Fruit fly (Drosophila melanogaster) whole organism, embryonic: ENCODE measurements around the gene CG13670.
A peak's percentile ranks its signal among the peaks of the same experiment; 100 is the strongest.

Experiments
- Ada2b ChIP-seq: fragments of 200-800 bp; sonication (Bioruptor generic); IDR thresholded peaks from 2 replicates; pipeline ENCODE4 v1.3.6; 2022; ENCODE audit warnings: missing biosample characterization, missing genetic modification characterization
- Asciz ChIP-seq: fragments of 200-800 bp; sonication (Bioruptor generic); optimal IDR thresholded peaks from 2 replicates; lab custom pipeline; 2017; ENCODE audit warnings: missing biosample characterization, mild to moderate bottlenecking, missing genetic modification characterization, missing genetic modification reagents
- B-H1 ChIP-seq: fragments of 200-800 bp; sonication (Bioruptor generic); IDR thresholded peaks from 3 replicates; pipeline ENCODE4 v1.3.6; 2022; ENCODE audit warnings: missing biosample characterization, missing genetic modification characterization
- CG10274 ChIP-seq: fragments of 200-800 bp; sonication (Bioruptor generic); optimal IDR thresholded peaks from 3 replicates; lab custom pipeline; 2017; ENCODE audit warnings: missing biosample characterization, mild to moderate bottlenecking, missing genetic modification characterization
- CG10366 ChIP-seq: fragments of 200-800 bp; sonication (Bioruptor generic); IDR thresholded peaks from 2 replicates; pipeline ENCODE4 v1.3.6; 2022; ENCODE audit warnings: missing biosample characterization, missing genetic modification characterization
- CG10565 ChIP-seq: fragments of 200-800 bp; sonication (Bioruptor generic); optimal IDR thresholded peaks from 3 replicates; lab custom pipeline; 2016; ENCODE audit warnings: missing biosample characterization, mild to moderate bottlenecking, missing genetic modification characterization
- CG11560 ChIP-seq: fragments of 200-800 bp; sonication (Bioruptor generic); IDR thresholded peaks from 3 replicates; pipeline ENCODE4 v1.3.6; 2022; ENCODE audit warnings: missing biosample characterization, missing genetic modification characterization
- CG12769 ChIP-seq: fragments of 200-800 bp; sonication (Bioruptor generic); optimal IDR thresholded peaks from 2 replicates; lab custom pipeline; 2019; ENCODE audit warnings: missing biosample characterization, mild to moderate bottlenecking, missing genetic modification characterization, moderate library complexity
- CG15479 ChIP-seq: fragments of 200-800 bp; sonication (Bioruptor generic); optimal IDR thresholded peaks from 3 replicates; lab custom pipeline; 2019; ENCODE audit warnings: missing biosample characterization, mild to moderate bottlenecking, missing genetic modification characterization, moderate library complexity
- CG15601 ChIP-seq: fragments of 200-800 bp; sonication (Bioruptor generic); optimal IDR thresholded peaks from 3 replicates; lab custom pipeline; 2019; ENCODE audit warnings: missing biosample characterization, mild to moderate bottlenecking, missing genetic modification characterization, moderate library complexity
- CG1647 ChIP-seq: fragments of 200-800 bp; sonication (Bioruptor generic); optimal IDR thresholded peaks from 3 replicates; lab custom pipeline; 2016; ENCODE audit warnings: missing biosample characterization, missing genetic modification characterization
- CG16779 ChIP-seq: fragments of 200-800 bp; sonication (Bioruptor generic); IDR thresholded peaks from 2 replicates; pipeline ENCODE4 v1.3.6; 2022; ENCODE audit warnings: missing biosample characterization, missing genetic modification characterization
- CG17802 ChIP-seq: fragments of 200-800 bp; sonication (Bioruptor generic); optimal IDR thresholded peaks from 2 replicates; lab custom pipeline; 2018; ENCODE audit warnings: missing biosample characterization, mild to moderate bottlenecking, missing genetic modification characterization, moderate library complexity
- CG2712 ChIP-seq: fragments of 200-800 bp; optimal IDR thresholded peaks from 3 replicates; lab custom pipeline; 2019; ENCODE audit warnings: missing biosample characterization, mild to moderate bottlenecking, missing genetic modification characterization, moderate library complexity
- CG4424 ChIP-seq: fragments of 200-800 bp; sonication (Bioruptor generic); optimal IDR thresholded peaks from 3 replicates; lab custom pipeline; 2016; ENCODE audit warnings: missing biosample characterization, missing genetic modification characterization
- CG5953 ChIP-seq: fragments of 200-800 bp; sonication (Bioruptor generic); IDR thresholded peaks from 2 replicates; pipeline ENCODE4 v1.3.6; 2022; ENCODE audit warnings: missing biosample characterization, missing genetic modification characterization
- CG6254 ChIP-seq: fragments of 200-800 bp; sonication (Bioruptor generic); optimal IDR thresholded peaks from 3 replicates; lab custom pipeline; 2017; ENCODE audit warnings: mild to moderate bottlenecking, missing biosample characterization, missing genetic modification reagents, missing genetic modification characterization
- CG6272 ChIP-seq: fragments of 200-800 bp; sonication (Bioruptor generic); IDR thresholded peaks from 2 replicates; pipeline ENCODE4 v1.3.6; 2022; ENCODE audit warnings: missing biosample characterization, missing genetic modification characterization
- CG6854 ChIP-seq: fragments of 200-800 bp; sonication (Bioruptor generic); optimal IDR thresholded peaks from 3 replicates; lab custom pipeline; 2017; ENCODE audit warnings: missing biosample characterization, mild to moderate bottlenecking, missing genetic modification characterization
- CG7271 ChIP-seq: fragments of 200-800 bp; sonication (Bioruptor generic); optimal IDR thresholded peaks from 2 replicates; lab custom pipeline; 2018; ENCODE audit warnings: missing biosample characterization, mild to moderate bottlenecking, missing genetic modification characterization, moderate library complexity
- CG7357 ChIP-seq: fragments of 200-800 bp; sonication (Bioruptor generic); IDR thresholded peaks from 3 replicates; pipeline ENCODE4 v1.3.6; 2022; ENCODE audit warnings: missing biosample characterization, missing genetic modification characterization
- CG8359 ChIP-seq: fragments of 200-800 bp; sonication (Bioruptor generic); optimal IDR thresholded peaks from 2 replicates; lab custom pipeline; 2017; ENCODE audit warnings: missing biosample characterization, mild to moderate bottlenecking, missing genetic modification characterization, borderline replicate concordance
- CG8924 ChIP-seq: fragments of 200-800 bp; optimal IDR thresholded peaks from 3 replicates; lab custom pipeline; 2019; ENCODE audit warnings: missing biosample characterization, mild to moderate bottlenecking, missing genetic modification characterization, moderate library complexity
- CG8944 ChIP-seq: fragments of 200-800 bp; sonication (Bioruptor generic); optimal IDR thresholded peaks from 3 replicates; lab custom pipeline; 2016; ENCODE audit warnings: missing biosample characterization, missing genetic modification characterization
- Ets65A ChIP-seq: fragments of 200-800 bp; sonication (Bioruptor generic); peaks from one replicate; lab custom pipeline; 2016; ENCODE audit warnings: missing biosample characterization, missing genetic modification characterization
- Fer3 ChIP-seq: fragments of 200-800 bp; sonication (Bioruptor generic); optimal IDR thresholded peaks from 2 replicates; lab custom pipeline; 2018; ENCODE audit warnings: missing biosample characterization, mild to moderate bottlenecking, missing genetic modification characterization, moderate library complexity
- H2.0 ChIP-seq: fragments of 200-800 bp; sonication (Bioruptor generic); IDR thresholded peaks from 2 replicates; pipeline ENCODE4 v1.3.6; 2022; ENCODE audit warnings: missing biosample characterization, missing genetic modification characterization
- HLHmδ ChIP-seq: fragments of 200-800 bp; sonication (Bioruptor generic); optimal IDR thresholded peaks from 2 replicates; lab custom pipeline; 2018; ENCODE audit warnings: missing biosample characterization, mild to moderate bottlenecking, missing genetic modification characterization, moderate library complexity
- Hey ChIP-seq: fragments of 200-800 bp; sonication (Bioruptor generic); optimal IDR thresholded peaks from 3 replicates; lab custom pipeline; 2018; ENCODE audit warnings: missing biosample characterization, mild to moderate bottlenecking, missing genetic modification characterization
- Lhr ChIP-seq: fragments of 200-800 bp; sonication (Bioruptor generic); optimal IDR thresholded peaks from 3 replicates; lab custom pipeline; 2017; ENCODE audit warnings: mild to moderate bottlenecking, missing biosample characterization, missing genetic modification reagents, missing genetic modification characterization
- MESR4 ChIP-seq: fragments of 200-800 bp; sonication (Bioruptor generic); optimal IDR thresholded peaks from 2 replicates; lab custom pipeline; 2018; ENCODE audit warnings: missing biosample characterization, mild to moderate bottlenecking, missing genetic modification characterization, moderate library complexity
- Max ChIP-seq: fragments of 200-800 bp; sonication (Bioruptor generic); optimal IDR thresholded peaks from 2 replicates; lab custom pipeline; 2016; ENCODE audit warnings: missing biosample characterization, mild to moderate bottlenecking, missing genetic modification characterization
- NK7.1 ChIP-seq: fragments of 200-800 bp; sonication (Bioruptor generic); optimal IDR thresholded peaks from 3 replicates; lab custom pipeline; 2016; ENCODE audit warnings: missing biosample characterization, missing genetic modification characterization
- Ravus ChIP-seq: fragments of 200-800 bp; sonication (Bioruptor generic); IDR thresholded peaks from 2 replicates; pipeline ENCODE4 v1.3.6; 2022; ENCODE audit warnings: missing biosample characterization, missing genetic modification characterization
- Sry-β ChIP-seq: fragments of 200-800 bp; sonication (Bioruptor generic); optimal IDR thresholded peaks from 2 replicates; lab custom pipeline; 2018; ENCODE audit warnings: missing biosample characterization, mild to moderate bottlenecking, missing genetic modification characterization, moderate library complexity
- ato ChIP-seq: fragments of 200-800 bp; sonication (Bioruptor generic); IDR thresholded peaks from 2 replicates; pipeline ENCODE4 v1.3.6; 2022; ENCODE audit warnings: missing biosample characterization, missing genetic modification characterization; ENCODE audit not compliant: partially characterized antibody
- bsh ChIP-seq, 2 experiments: fragments of 200-800 bp; sonication (Bioruptor generic); optimal IDR thresholded peaks; 2 replicates each; lab custom pipeline; 2017 to 2018; ENCODE audit warnings: mild to moderate bottlenecking in 2 of 2, missing biosample characterization in 2 of 2, missing genetic modification characterization in 2 of 2, moderate library complexity in 1 of 2
- cwo ChIP-seq: fragments of 200-800 bp; sonication (Bioruptor generic); optimal IDR thresholded peaks from 3 replicates; lab custom pipeline; 2017; ENCODE audit warnings: missing biosample characterization, missing genetic modification characterization, mild to moderate bottlenecking, moderate library complexity, missing genetic modification reagents
- gsb-n ChIP-seq: fragments of 200-800 bp; sonication (Bioruptor generic); optimal IDR thresholded peaks from 3 replicates; lab custom pipeline; 2018; ENCODE audit warnings: missing biosample characterization, mild to moderate bottlenecking, missing genetic modification characterization
- jigr1 ChIP-seq: fragments of 200-800 bp; sonication (Bioruptor generic); IDR thresholded peaks from 3 replicates; pipeline ENCODE4 v1.3.6; 2022; ENCODE audit warnings: missing biosample characterization, missing genetic modification characterization
- nerfin-1 ChIP-seq: fragments of 200-800 bp; sonication (Bioruptor generic); optimal IDR thresholded peaks from 3 replicates; lab custom pipeline; 2019; ENCODE audit warnings: missing biosample characterization, mild to moderate bottlenecking, missing genetic modification characterization, moderate library complexity
- ro ChIP-seq: fragments of 200-800 bp; sonication (Bioruptor generic); IDR thresholded peaks from 2 replicates; pipeline ENCODE4 v1.3.6; 2022; ENCODE audit warnings: missing biosample characterization, missing genetic modification characterization
- slbo ChIP-seq: fragments of 200-800 bp; sonication (Bioruptor generic); IDR thresholded peaks from 2 replicates; pipeline ENCODE4 v1.3.6; 2022; ENCODE audit warnings: missing biosample characterization, missing genetic modification characterization
- tgo ChIP-seq: fragments of 200-800 bp; sonication (Bioruptor generic); IDR thresholded peaks from 3 replicates; pipeline ENCODE4 v1.3.6; 2022; ENCODE audit warnings: missing biosample characterization, missing genetic modification characterization
- ttk ChIP-seq: fragments of 200-800 bp; sonication (Bioruptor generic); IDR thresholded peaks from 2 replicates; pipeline ENCODE4 v2.1.2; 2022; ENCODE audit warnings: missing biosample characterization, missing genetic modification characterization
- unc-4 ChIP-seq: fragments of 200-800 bp; sonication (Bioruptor generic); IDR thresholded peaks from 2 replicates; pipeline ENCODE4 v1.3.6; 2022; ENCODE audit warnings: missing biosample characterization, missing genetic modification characterization; ENCODE audit not compliant: partially characterized antibody
- vnd ChIP-seq: fragments of 200-800 bp; sonication (Bioruptor generic); IDR thresholded peaks from 3 replicates; pipeline ENCODE4 v1.3.6; 2022; ENCODE audit warnings: missing biosample characterization, missing genetic modification characterization; ENCODE audit not compliant: partially characterized antibody
- wek ChIP-seq: fragments of 200-800 bp; sonication (Bioruptor generic); optimal IDR thresholded peaks from 3 replicates; lab custom pipeline; 2018; ENCODE audit warnings: missing biosample characterization, mild to moderate bottlenecking, missing genetic modification characterization, moderate library complexity

CG13670 gene

dm6 chr3L:8288396-8288795 lies 32.2 kb upstream of the CG13670 start (continued):
- TF ChIP-seq CG10366 (GFP tag; lab: Robert Waterston, UW) (peak; percentile 27; the same call in 1 of the 2 replicates), CG17802 (tag; lab: Kevin White, UChicago) (no peak), tgo (GFP tag; lab: Robert Waterston, UW) (no peak), B-H1 (GFP tag; lab: Robert Waterston, UW) (no peak), Ada2b (GFP tag; lab: Robert Waterston, UW) (no peak), CG2712 (tag; lab: Kevin White, UChicago) (peak; percentile 10), CG12769 (no peak), CG15601 (tag; lab: Kevin White, UChicago) (no peak), cwo (GFP tag; lab: Kevin White, UChicago) (no peak), CG8924 (tag; lab: Kevin White, UChicago) (no peak), H2.0 (GFP tag; lab: Robert Waterston, UW) (0 out of 2 replicates have a peak, but pooled peaks have one; percentile 34), ro (GFP tag; lab: Robert Waterston, UW) (no peak), nerfin-1 (tag; lab: Kevin White, UChicago) (no peak), wek (GFP tag; lab: Kevin White, UChicago) (no peak), CG15479 (GFP tag; lab: Kevin White, UChicago) (no peak), bsh (GFP tag; optimal IDR thresholded peaks at IDR 0.05; lab: Kevin White, UChicago) (peak in 1 of 2 experiments; percentile 18), Sry-β (no peak), CG1647 (GFP tag; lab: Kevin White, UChicago) (no peak), CG10274 (GFP tag; lab: Kevin White, UChicago) (no peak), Asciz (GFP tag; lab: Kevin White, UChicago) (no peak), slbo (GFP tag; lab: Robert Waterston, UW) (no peak), CG6254 (GFP tag; lab: Kevin White, UChicago) (no peak), CG16779 (GFP tag; lab: Robert Waterston, UW) (no peak), CG7271 (tag; lab: Kevin White, UChicago) (no peak), CG11560 (tag; lab: Robert Waterston, UW) (no peak), MESR4 (GFP tag; lab: Kevin White, UChicago) (no peak), unc-4 (GFP tag; lab: Robert Waterston, UW) (no peak), Hey (tag; lab: Kevin White, UChicago) (no peak), CG6854 (no peak), jigr1 (GFP tag; lab: Robert Waterston, UW) (no peak), NK7.1 (no peak), gsb-n (no peak), Ets65A (GFP tag; lab: Kevin White, UChicago) (no peak)

dm6 chr3L:8289336-8290258 lies 31.0 kb upstream of the CG13670 start, which contains the start of gene cert:
Gene cert (minus strand): TSS chr3L:8289870.
- no peak for TF ChIP-seq ttk (GFP tag; lab: Robert Waterston, UW)
- no peak for TF ChIP-seq CG7357 (GFP tag; lab: Robert Waterston, UW)
- peak; percentile 86 for TF ChIP-seq ato
- TF ChIP-seq CG10565, result no peak
- TF ChIP-seq HLHmδ (GFP tag; lab: Kevin White, UChicago), result no peak
- TF ChIP-seq CG10274 (GFP tag; lab: Kevin White, UChicago), result no peak
- peak; percentile 43 for TF ChIP-seq CG4424 (GFP tag; lab: Kevin White, UChicago)
- no peak for TF ChIP-seq Fer3 (tag; lab: Kevin White, UChicago)
- peak; percentile 25 for TF ChIP-seq Max (GFP tag; lab: Kevin White, UChicago)
- no peak for TF ChIP-seq Ravus (GFP tag; lab: Robert Waterston, UW)
- no peak for TF ChIP-seq CG8359 (GFP tag; lab: Kevin White, UChicago)
- no peak for TF ChIP-seq CG8944
- peak; percentile 37 for TF ChIP-seq Lhr (GFP tag; lab: Kevin White, UChicago)
- 0 out of 2 replicates have a peak, but pooled peaks have one; percentile 5 for TF ChIP-seq CG6272 (GFP tag; lab: Robert Waterston, UW)
- TF ChIP-seq CG5953 (GFP tag; lab: Robert Waterston, UW), result no peak
- TF ChIP-seq vnd (GFP tag; lab: Robert Waterston, UW), result peak; percentile 90
- TF ChIP-seq ro (GFP tag; lab: Robert Waterston, UW), result no peak
